Fruit fly (Drosophila melanogaster) whole organism, embryonic: ENCODE measurements around the gene Ankrd49.

Experiments
- Asciz ChIP-seq: fragments of 200-800 bp; sonication (Bioruptor generic); optimal IDR thresholded peaks from 2 replicates; lab custom pipeline; 2017; ENCODE audit warnings: missing biosample characterization, mild to moderate bottlenecking, missing genetic modification characterization, missing genetic modification reagents
- CG11247 ChIP-seq: fragments of 200-800 bp; sonication (Bioruptor generic); IDR thresholded peaks from 2 replicates; pipeline ENCODE4 v1.3.6; 2022; ENCODE audit warnings: missing biosample characterization, missing genetic modification characterization
- CG12071 ChIP-seq: fragments of 200-800 bp; sonication (Bioruptor generic); optimal IDR thresholded peaks from 3 replicates; lab custom pipeline; 2018; ENCODE audit warnings: missing biosample characterization, mild to moderate bottlenecking, missing genetic modification characterization
- CG12236 ChIP-seq: fragments of 200-800 bp; sonication (Bioruptor generic); optimal IDR thresholded peaks from 2 replicates; lab custom pipeline; 2016; ENCODE audit warnings: missing biosample characterization, missing genetic modification characterization
- CG12659 ChIP-seq: fragments of 200-800 bp; sonication (Bioruptor generic); optimal IDR thresholded peaks from 3 replicates; lab custom pipeline; 2017; ENCODE audit warnings: mild to moderate bottlenecking, missing biosample characterization, missing genetic modification reagents, missing genetic modification characterization
- CG1529 ChIP-seq: fragments of 200-800 bp; sonication (Bioruptor generic); optimal IDR thresholded peaks from 3 replicates; lab custom pipeline; 2018; ENCODE audit warnings: missing biosample characterization, missing genetic modification characterization
- CG16813 ChIP-seq: fragments of 200-800 bp; sonication (Bioruptor generic); IDR thresholded peaks from 3 replicates; pipeline ENCODE4 v1.3.6; 2022; ENCODE audit warnings: missing biosample characterization, missing genetic modification characterization; ENCODE audit not compliant: partially characterized antibody
- CG17359 ChIP-seq: fragments of 200-800 bp; sonication (Bioruptor generic); optimal IDR thresholded peaks from 3 replicates; lab custom pipeline; 2018; ENCODE audit warnings: missing biosample characterization, mild to moderate bottlenecking, missing genetic modification characterization, moderate library complexity
- CG17361 ChIP-seq: fragments of 200-800 bp; sonication (Bioruptor generic); IDR thresholded peaks from 3 replicates; pipeline ENCODE4 v1.3.6; 2022; ENCODE audit warnings: missing biosample characterization, missing genetic modification characterization
- CG18262 ChIP-seq: fragments of 200-800 bp; optimal IDR thresholded peaks from 3 replicates; lab custom pipeline; 2019; ENCODE audit warnings: missing biosample characterization, mild to moderate bottlenecking, missing genetic modification characterization, moderate library complexity
- CG18599 ChIP-seq: fragments of 200-800 bp; sonication (Bioruptor generic); optimal IDR thresholded peaks from 3 replicates; lab custom pipeline; 2017; ENCODE audit warnings: missing biosample characterization, missing genetic modification characterization, mild to moderate bottlenecking, moderate library complexity, missing genetic modification reagents
- CG18619 ChIP-seq: fragments of 200-800 bp; sonication (Bioruptor generic); optimal IDR thresholded peaks from 3 replicates; lab custom pipeline; 2017; ENCODE audit warnings: missing biosample characterization, mild to moderate bottlenecking, missing genetic modification characterization
- CG2678 ChIP-seq: fragments of 200-800 bp; sonication (Bioruptor generic); optimal IDR thresholded peaks from 3 replicates; lab custom pipeline; 2019; ENCODE audit warnings: missing biosample characterization, mild to moderate bottlenecking, missing genetic modification characterization, moderate library complexity
- CG2712 ChIP-seq: fragments of 200-800 bp; optimal IDR thresholded peaks from 3 replicates; lab custom pipeline; 2019; ENCODE audit warnings: missing biosample characterization, mild to moderate bottlenecking, missing genetic modification characterization, moderate library complexity
- CG34376 ChIP-seq: fragments of 200-800 bp; sonication (Bioruptor generic); optimal IDR thresholded peaks from 2 replicates; lab custom pipeline; 2018; ENCODE audit warnings: missing biosample characterization, mild to moderate bottlenecking, missing genetic modification characterization
- CG6654 ChIP-seq: fragments of 200-800 bp; sonication (Bioruptor generic); optimal IDR thresholded peaks from 2 replicates; lab custom pipeline; 2017; ENCODE audit warnings: missing biosample characterization, mild to moderate bottlenecking, missing genetic modification characterization
- CG8388 ChIP-seq: fragments of 200-800 bp; sonication (Bioruptor generic); optimal IDR thresholded peaks from 2 replicates; lab custom pipeline; 2019; ENCODE audit warnings: missing biosample characterization, mild to moderate bottlenecking, missing genetic modification characterization, moderate library complexity
- D19A ChIP-seq: fragments of 200-800 bp; optimal IDR thresholded peaks from 3 replicates; lab custom pipeline; 2019; ENCODE audit warnings: missing biosample characterization, mild to moderate bottlenecking, missing genetic modification characterization, moderate library complexity
- Dek ChIP-seq: fragments of 200-800 bp; sonication (Bioruptor generic); optimal IDR thresholded peaks from 3 replicates; lab custom pipeline; 2019; ENCODE audit warnings: missing biosample characterization, mild to moderate bottlenecking, missing genetic modification characterization, moderate library complexity
- E2f2 ChIP-seq: fragments of 200-800 bp; sonication (Bioruptor generic); IDR thresholded peaks from 2 replicates; pipeline ENCODE4 v1.3.6; 2022; ENCODE audit warnings: missing biosample characterization, missing genetic modification characterization
- ERR ChIP-seq: fragments of 200-800 bp; sonication (Bioruptor generic); optimal IDR thresholded peaks from 2 replicates; lab custom pipeline; 2016; ENCODE audit warnings: missing biosample characterization, missing genetic modification characterization
- HLH4C ChIP-seq: fragments of 200-800 bp; sonication (Bioruptor generic); IDR thresholded peaks from 3 replicates; pipeline ENCODE4 v1.3.6; 2022; ENCODE audit warnings: missing biosample characterization, missing genetic modification characterization; ENCODE audit not compliant: partially characterized antibody
- HLH54F ChIP-seq: fragments of 200-800 bp; sonication (Bioruptor generic); optimal IDR thresholded peaks from 3 replicates; lab custom pipeline; 2016; ENCODE audit warnings: missing biosample characterization, missing genetic modification characterization
- HLHmδ ChIP-seq: fragments of 200-800 bp; sonication (Bioruptor generic); optimal IDR thresholded peaks from 2 replicates; lab custom pipeline; 2018; ENCODE audit warnings: missing biosample characterization, mild to moderate bottlenecking, missing genetic modification characterization, moderate library complexity
- Hr51 ChIP-seq, 2 experiments: fragments of 200-800 bp; sonication (Bioruptor generic); optimal IDR thresholded peaks; 2 replicates in 1 of 2; 3 replicates in 1 of 2; lab custom pipeline; 2016 to 2018; ENCODE audit warnings: missing biosample characterization in 2 of 2, missing genetic modification characterization in 2 of 2, mild to moderate bottlenecking in 1 of 2, moderate library complexity in 1 of 2
- NK7.1 ChIP-seq: fragments of 200-800 bp; sonication (Bioruptor generic); optimal IDR thresholded peaks from 3 replicates; lab custom pipeline; 2016; ENCODE audit warnings: missing biosample characterization, missing genetic modification characterization
- Oaz ChIP-seq: fragments of 200-800 bp; sonication (Bioruptor generic); IDR thresholded peaks from 2 replicates; pipeline ENCODE4 v1.3.6; 2022; ENCODE audit warnings: missing biosample characterization, missing genetic modification characterization
- Oli ChIP-seq: fragments of 200-800 bp; sonication (Bioruptor generic); optimal IDR thresholded peaks from 2 replicates; lab custom pipeline; 2018; ENCODE audit warnings: missing biosample characterization, mild to moderate bottlenecking, missing genetic modification characterization, moderate library complexity
- Opbp ChIP-seq: fragments of 200-800 bp; sonication (Bioruptor generic); IDR thresholded peaks from 3 replicates; pipeline ENCODE4 v1.3.6; 2022; ENCODE audit warnings: missing biosample characterization, missing genetic modification characterization; ENCODE audit not compliant: partially characterized antibody
- Poxn ChIP-seq: fragments of 200-800 bp; sonication (Bioruptor generic); IDR thresholded peaks from 2 replicates; pipeline ENCODE4 v1.3.6; 2022; ENCODE audit warnings: missing biosample characterization, missing genetic modification characterization
- Ptx1 ChIP-seq: fragments of 200-800 bp; sonication (Bioruptor generic); IDR thresholded peaks from 2 replicates; pipeline ENCODE4 v1.3.6; 2022; ENCODE audit warnings: missing biosample characterization, missing genetic modification characterization
- Rfx ChIP-seq: fragments of 200-800 bp; sonication (Bioruptor generic); IDR thresholded peaks from 2 replicates; pipeline ENCODE4 v1.3.6; 2022; ENCODE audit warnings: missing biosample characterization, missing genetic modification characterization
- Sin3A ChIP-seq: fragments of >200 bp; optimal IDR thresholded peaks from 2 replicates; lab custom pipeline; 2018
- amos ChIP-seq: fragments of 200-800 bp; sonication (Bioruptor generic); IDR thresholded peaks from 2 replicates; pipeline ENCODE4 v1.3.6; 2022; ENCODE audit warnings: missing biosample characterization, missing genetic modification characterization; ENCODE audit not compliant: partially characterized antibody
- aop ChIP-seq: fragments of 200-800 bp; sonication (Bioruptor generic); IDR thresholded peaks from 2 replicates; pipeline ENCODE4 v1.3.6; 2022; ENCODE audit warnings: missing biosample characterization, missing genetic modification characterization
- bcd ChIP-seq: fragments of 200-800 bp; sonication (Bioruptor generic); optimal IDR thresholded peaks from 2 replicates; lab custom pipeline; 2017; ENCODE audit warnings: missing biosample characterization, mild to moderate bottlenecking, missing genetic modification characterization
- cg ChIP-seq: fragments of 200-800 bp; sonication (Bioruptor generic); optimal IDR thresholded peaks from 3 replicates; lab custom pipeline; 2019; ENCODE audit warnings: missing biosample characterization, mild to moderate bottlenecking, missing genetic modification characterization, moderate library complexity
- chif ChIP-seq, 2 experiments: fragments of 200-800 bp; sonication (Bioruptor generic); optimal IDR thresholded peaks; 3 replicates each; lab custom pipeline; 2016; ENCODE audit warnings: missing biosample characterization in 2 of 2, missing genetic modification characterization in 2 of 2
- chn ChIP-seq: fragments of 200-800 bp; sonication (Bioruptor generic); optimal IDR thresholded peaks from 2 replicates; lab custom pipeline; 2016; ENCODE audit warnings: missing biosample characterization, missing genetic modification characterization
- dpn ChIP-seq, 2 experiments: fragments of 200-800 bp; sonication (Bioruptor generic); optimal IDR thresholded peaks; 3 replicates each; lab custom pipeline; 2016; ENCODE audit warnings: missing biosample characterization in 2 of 2, missing genetic modification characterization in 2 of 2
- ewg ChIP-seq: fragments of 200-800 bp; sonication (Bioruptor generic); optimal IDR thresholded peaks from 3 replicates; lab custom pipeline; 2017; ENCODE audit warnings: mild to moderate bottlenecking, missing biosample characterization, missing genetic modification reagents, missing genetic modification characterization
- ftz-f1 ChIP-seq: fragments of 200-800 bp; sonication (Bioruptor generic); optimal IDR thresholded peaks from 2 replicates; lab custom pipeline; 2016; ENCODE audit warnings: missing biosample characterization, missing genetic modification characterization
- luna ChIP-seq: fragments of 200-800 bp; sonication (Bioruptor generic); optimal IDR thresholded peaks from 2 replicates; lab custom pipeline; 2016; ENCODE audit warnings: missing biosample characterization, missing genetic modification characterization
- p53 ChIP-seq: fragments of 200-800 bp; sonication (Bioruptor generic); optimal IDR thresholded peaks from 2 replicates; lab custom pipeline; 2016; ENCODE audit warnings: missing biosample characterization, missing genetic modification characterization
- ro ChIP-seq: fragments of 200-800 bp; sonication (Bioruptor generic); IDR thresholded peaks from 2 replicates; pipeline ENCODE4 v1.3.6; 2022; ENCODE audit warnings: missing biosample characterization, missing genetic modification characterization
- row ChIP-seq: fragments of 200-800 bp; sonication (Bioruptor generic); IDR thresholded peaks from 3 replicates; pipeline ENCODE4 v1.3.6; 2022; ENCODE audit warnings: missing biosample characterization, missing genetic modification characterization
- sisA ChIP-seq: fragments of 200-800 bp; sonication (Bioruptor generic); IDR thresholded peaks from 2 replicates; pipeline ENCODE4 v1.3.6; 2022; ENCODE audit warnings: missing biosample characterization, missing genetic modification characterization
- usp ChIP-seq: fragments of >200 bp; optimal IDR thresholded peaks from 2 replicates; lab custom pipeline; 2017; ENCODE audit warnings: missing biosample characterization, missing genetic modification characterization
- wor ChIP-seq: fragments of 200-800 bp; sonication (Bioruptor generic); IDR thresholded peaks from 2 replicates; pipeline ENCODE4 v1.3.6; 2022; ENCODE audit warnings: missing biosample characterization, missing genetic modification characterization

Gene Ankrd49

DNA sequence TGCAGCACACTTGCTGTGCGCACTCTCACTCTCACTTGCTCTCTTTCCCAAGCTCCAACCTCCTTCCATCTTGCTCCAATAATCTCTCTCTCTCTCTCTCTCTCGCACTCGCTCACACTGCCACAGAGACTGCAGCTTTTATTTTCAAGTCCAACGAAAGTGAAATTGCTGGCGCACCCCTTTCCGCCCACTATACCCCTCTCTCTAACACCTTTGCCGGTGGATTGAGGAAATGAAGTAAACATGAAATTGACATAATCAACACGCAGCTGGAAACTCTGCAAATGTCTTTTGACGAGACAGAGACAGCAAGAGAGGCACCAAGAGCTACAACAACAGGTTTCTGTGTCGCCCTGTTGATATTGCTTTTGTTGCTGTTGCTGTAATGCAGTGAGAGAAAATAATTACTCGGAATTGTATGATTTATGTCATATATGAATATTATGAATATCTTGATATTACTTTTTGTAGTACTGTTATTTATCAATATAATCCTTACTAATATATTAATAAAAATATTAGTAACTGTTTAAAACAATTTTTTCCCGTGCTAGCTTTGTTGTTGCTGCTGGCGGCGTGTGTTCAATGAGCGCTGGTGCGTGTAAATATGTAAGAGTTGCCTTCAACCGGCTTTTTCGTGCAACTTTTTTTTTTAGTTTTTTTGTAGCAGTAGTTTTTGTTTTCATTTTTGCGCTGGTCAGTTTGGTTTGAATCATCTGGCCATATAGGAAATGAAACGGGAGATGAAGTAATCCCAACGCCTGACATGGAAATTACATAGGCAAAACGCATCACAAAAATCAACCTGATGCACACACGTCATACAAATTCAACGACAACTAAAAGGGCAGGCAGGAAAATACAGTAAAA, 11.4 kb downstream of the Ankrd49 start (continued):
- TF ChIP-seq chif (GFP tag; optimal IDR thresholded peaks at IDR 0.05; lab: Kevin White, UChicago) (peak; percentile 46 to 55), Oaz (GFP tag; lab: Robert Waterston, UW) (peak; percentile 86), ro (peak; percentile 87), CG17361 (GFP tag; lab: Robert Waterston, UW) (peak; percentile 91), ERR (GFP tag; lab: Kevin White, UChicago) (no peak), usp (GFP tag; lab: Kevin White, UChicago) (no peak), Asciz (GFP tag; lab: Kevin White, UChicago) (peak; percentile 92), Hr51 (GFP tag; optimal IDR thresholded peaks at IDR 0.05; lab: Kevin White, UChicago) (peak; percentile 30 to 96), CG17359 (tag; lab: Kevin White, UChicago) (peak; percentile 96), CG12236 (GFP tag; lab: Kevin White, UChicago) (peak; percentile 19), luna (GFP tag; lab: Kevin White, UChicago) (no peak), bcd (GFP tag; lab: Kevin White, UChicago) (peak; percentile 88), HLHmδ (peak; percentile 93), CG11247 (GFP tag; lab: Robert Waterston, UW) (peak; percentile 81), chn (GFP tag; lab: Kevin White, UChicago) (peak; percentile 63), p53 (GFP tag; lab: Kevin White, UChicago) (no peak), CG12659 (peak; percentile 91), Rfx (GFP tag; lab: Robert Waterston, UW) (peak; percentile 78), CG18619 (GFP tag; lab: Kevin White, UChicago) (peak; percentile 75), ftz-f1 (no peak), CG2678 (tag; lab: Kevin White, UChicago) (peak; percentile 94), CG2712 (tag; lab: Kevin White, UChicago) (peak; percentile 96), sisA (peak; percentile 95), CG6654 (GFP tag; lab: Kevin White, UChicago) (peak; percentile 48), CG12071 (GFP tag; lab: Kevin White, UChicago) (peak; percentile 59), wor (GFP tag; lab: Robert Waterston, UW) (peak; percentile 94), Poxn (GFP tag; lab: Robert Waterston, UW) (peak; percentile 16; the same call in 1 of the 2 replicates), amos (no peak), CG18262 (peak; percentile 94), CG8388 (GFP tag; lab: Kevin White, UChicago) (peak; percentile 92), Ptx1 (GFP tag; lab: Robert Waterston, UW) (peak; percentile 96), Sin3A (no peak), row (GFP tag; lab: Robert Waterston, UW) (peak; percentile 96), CG18599 (peak; percentile 90), E2f2 (GFP tag; lab: Robert Waterston, UW) (peak; percentile 75), Oli (tag; lab: Kevin White, UChicago) (peak; percentile 96), D19A (tag; lab: Kevin White, UChicago) (peak; percentile 88), NK7.1 (GFP tag; lab: Kevin White, UChicago) (no peak), aop (GFP tag; lab: Robert Waterston, UW) (peak; percentile 71; the same call in 1 of the 2 replicates), ewg (peak; percentile 81), CG16813 (no peak), HLH54F (no peak), dpn (GFP tag; optimal IDR thresholded peaks at IDR 0.05; lab: Kevin White, UChicago) (peak; percentile 21 to 90), CG1529 (GFP tag; lab: Kevin White, UChicago) (peak; percentile 87), cg (GFP tag; lab: Kevin White, UChicago) (no peak), Opbp (no peak), Dek (tag; lab: Kevin White, UChicago) (peak; percentile 87), CG34376 (GFP tag; lab: Kevin White, UChicago) (no peak), HLH4C (no peak)
